Worm (Caenorhabditis elegans): ENCODE data around the gene F44E2.8.

DNA sequence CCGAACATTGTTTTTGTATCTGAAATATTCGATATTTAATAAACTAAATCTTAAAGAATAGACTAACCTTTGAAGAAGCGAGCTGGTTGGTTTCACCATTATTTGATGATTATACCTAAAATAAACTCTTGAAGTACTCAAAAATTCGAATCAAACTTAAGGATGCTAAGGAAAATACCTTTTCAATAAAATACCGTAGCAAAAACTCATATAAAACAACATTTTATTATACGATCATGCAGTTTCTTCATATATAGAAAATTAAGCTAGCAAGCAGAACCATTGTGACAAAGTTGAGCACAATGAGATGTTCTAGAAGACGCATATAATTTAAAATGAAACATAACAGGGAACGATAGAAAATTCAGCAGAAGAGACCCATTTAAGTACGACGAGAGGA lies 1.3 kb downstream of the F44E2.8 start, which contains the start of gene F44E2.7:
- TF ChIP-seq cog-1 (tag; optimal IDR thresholded peaks at IDR 0.05) = no peak
- no peak for TF ChIP-seq ref-1 (GFP tag; conservative IDR thresholded peaks at IDR 0.05)
- TF ChIP-seq T22C8.4 (GFP tag; IDR thresholded peaks at IDR 0.05) = no peak

Data from whole organism, midembryonic.